Fruit fly (Drosophila melanogaster) whole organism, embryonic: Measurements from ENCODE around the gene gb.
A peak's percentile ranks its signal among the peaks of the same experiment; 100 is the strongest.

ENCODE experiments used
- Abd-B ChIP-seq: fragments of 200-800 bp; sonication (Bioruptor generic); optimal IDR thresholded peaks from 2 replicates; lab custom pipeline; 2018; ENCODE audit warnings: missing biosample characterization, mild to moderate bottlenecking, missing genetic modification characterization, moderate library complexity
- Asciz ChIP-seq: fragments of 200-800 bp; sonication (Bioruptor generic); optimal IDR thresholded peaks from 2 replicates; lab custom pipeline; 2017; ENCODE audit warnings: missing biosample characterization, mild to moderate bottlenecking, missing genetic modification characterization, missing genetic modification reagents
- Atf3 ChIP-seq: fragments of 200-800 bp; sonication (Bioruptor generic); optimal IDR thresholded peaks from 3 replicates; lab custom pipeline; 2016; ENCODE audit warnings: missing biosample characterization, missing genetic modification characterization
- Atf6 ChIP-seq: fragments of 200-800 bp; sonication (Bioruptor generic); IDR thresholded peaks from 2 replicates; pipeline ENCODE4 v1.3.6; 2022; ENCODE audit warnings: missing biosample characterization, missing genetic modification characterization
- C15 ChIP-seq: fragments of 200-800 bp; sonication (Bioruptor generic); IDR thresholded peaks from 3 replicates; pipeline ENCODE4 v1.3.6; 2022; ENCODE audit warnings: missing biosample characterization, missing genetic modification characterization
- CG10565 ChIP-seq: fragments of 200-800 bp; sonication (Bioruptor generic); optimal IDR thresholded peaks from 3 replicates; lab custom pipeline; 2016; ENCODE audit warnings: missing biosample characterization, mild to moderate bottlenecking, missing genetic modification characterization
- CG11085 ChIP-seq: fragments of 200-800 bp; sonication (Bioruptor generic); IDR thresholded peaks from 2 replicates; pipeline ENCODE4 v1.3.6; 2022; ENCODE audit warnings: missing biosample characterization, missing genetic modification characterization
- CG11695 ChIP-seq: fragments of 200-800 bp; sonication (Bioruptor generic); IDR thresholded peaks from 3 replicates; pipeline ENCODE4 v1.3.6; 2022; ENCODE audit warnings: missing biosample characterization, missing genetic modification characterization
- CG12155 ChIP-seq: fragments of 200-800 bp; sonication (Bioruptor generic); optimal IDR thresholded peaks from 3 replicates; lab custom pipeline; 2016; ENCODE audit warnings: missing biosample characterization, missing genetic modification characterization
- CG12659 ChIP-seq: fragments of 200-800 bp; sonication (Bioruptor generic); optimal IDR thresholded peaks from 3 replicates; lab custom pipeline; 2017; ENCODE audit warnings: mild to moderate bottlenecking, missing biosample characterization, missing genetic modification reagents, missing genetic modification characterization
- CG13894 ChIP-seq: fragments of 200-800 bp; sonication (Bioruptor generic); optimal IDR thresholded peaks from 3 replicates; lab custom pipeline; 2018; ENCODE audit warnings: missing biosample characterization, mild to moderate bottlenecking, missing genetic modification characterization, moderate library complexity
- CG14441 ChIP-seq: fragments of 200-800 bp; sonication (Bioruptor generic); IDR thresholded peaks from 2 replicates; pipeline ENCODE4 v1.3.6; 2022; ENCODE audit warnings: missing biosample characterization, missing genetic modification characterization
- CG31224 ChIP-seq: fragments of 200-800 bp; sonication (Bioruptor generic); IDR thresholded peaks from 2 replicates; pipeline ENCODE4 v1.3.6; 2022; ENCODE audit warnings: missing biosample characterization, missing genetic modification characterization
- CG31365 ChIP-seq: fragments of 200-800 bp; sonication (Bioruptor generic); optimal IDR thresholded peaks from 2 replicates; lab custom pipeline; 2018; ENCODE audit warnings: missing biosample characterization, mild to moderate bottlenecking, missing genetic modification characterization
- CG31388 ChIP-seq: fragments of 200-800 bp; sonication (Bioruptor generic); optimal IDR thresholded peaks from 2 replicates; lab custom pipeline; 2016; ENCODE audit warnings: missing biosample characterization, missing genetic modification characterization
- CG4730 ChIP-seq: fragments of 200-800 bp; sonication (Bioruptor generic); IDR thresholded peaks from 2 replicates; pipeline ENCODE4 v1.3.6; 2022; ENCODE audit warnings: missing biosample characterization, missing genetic modification characterization
- CG8089 ChIP-seq: fragments of 200-800 bp; sonication (Bioruptor generic); optimal IDR thresholded peaks from 3 replicates; lab custom pipeline; 2016; ENCODE audit warnings: missing biosample characterization, missing genetic modification characterization
- CHES-1-like ChIP-seq: fragments of 200-800 bp; sonication (Bioruptor generic); optimal IDR thresholded peaks from 2 replicates; lab custom pipeline; 2016; ENCODE audit warnings: missing biosample characterization, missing genetic modification characterization
- CkIIα-i1 ChIP-seq: fragments of 200-800 bp; sonication (Bioruptor generic); IDR thresholded peaks from 2 replicates; pipeline ENCODE4 v1.3.6; 2022; ENCODE audit warnings: missing biosample characterization, missing genetic modification characterization
- CoRest ChIP-seq: fragments of 200-800 bp; sonication (Bioruptor generic); optimal IDR thresholded peaks from 3 replicates; lab custom pipeline; 2018; ENCODE audit warnings: missing biosample characterization, mild to moderate bottlenecking, missing genetic modification characterization, moderate library complexity
- D19B ChIP-seq: fragments of 200-800 bp; sonication (Bioruptor generic); optimal IDR thresholded peaks from 2 replicates; lab custom pipeline; 2017; ENCODE audit warnings: missing biosample characterization, mild to moderate bottlenecking, missing genetic modification characterization
- Doc2 ChIP-seq: fragments of 200-800 bp; sonication (Bioruptor generic); IDR thresholded peaks from 2 replicates; pipeline ENCODE4 v1.3.6; 2022; ENCODE audit warnings: missing biosample characterization, missing genetic modification characterization
- ERR ChIP-seq: fragments of 200-800 bp; sonication (Bioruptor generic); optimal IDR thresholded peaks from 2 replicates; lab custom pipeline; 2016; ENCODE audit warnings: missing biosample characterization, missing genetic modification characterization
- HLH4C ChIP-seq: fragments of 200-800 bp; sonication (Bioruptor generic); IDR thresholded peaks from 3 replicates; pipeline ENCODE4 v1.3.6; 2022; ENCODE audit warnings: missing biosample characterization, missing genetic modification characterization; ENCODE audit not compliant: partially characterized antibody
- Hey ChIP-seq: fragments of 200-800 bp; sonication (Bioruptor generic); optimal IDR thresholded peaks from 3 replicates; lab custom pipeline; 2018; ENCODE audit warnings: missing biosample characterization, mild to moderate bottlenecking, missing genetic modification characterization
- MBD-R2 ChIP-seq: fragments of 200-800 bp; sonication (Bioruptor generic); IDR thresholded peaks from 2 replicates; pipeline ENCODE4 v1.3.6; 2022; ENCODE audit warnings: missing biosample characterization, missing genetic modification characterization
- Nf-YA ChIP-seq: fragments of 200-800 bp; sonication (Bioruptor generic); IDR thresholded peaks from 2 replicates; pipeline ENCODE4 v1.3.6; 2022; ENCODE audit warnings: missing biosample characterization, missing genetic modification characterization
- Ssrp ChIP-seq: fragments of 200-800 bp; sonication (Bioruptor generic); optimal IDR thresholded peaks from 2 replicates; lab custom pipeline; 2018; ENCODE audit warnings: missing biosample characterization, mild to moderate bottlenecking, missing genetic modification characterization, moderate library complexity
- Vsx1 ChIP-seq: fragments of 200-800 bp; sonication (Bioruptor generic); optimal IDR thresholded peaks from 2 replicates; lab custom pipeline; 2017; ENCODE audit warnings: missing biosample characterization, mild to moderate bottlenecking, missing genetic modification characterization, missing genetic modification reagents
- Xbp1 ChIP-seq: fragments of 200-800 bp; sonication (Bioruptor generic); optimal IDR thresholded peaks from 3 replicates; lab custom pipeline; 2016; ENCODE audit warnings: missing biosample characterization, mild to moderate bottlenecking, missing genetic modification characterization
- bcd ChIP-seq: fragments of 200-800 bp; sonication (Bioruptor generic); optimal IDR thresholded peaks from 2 replicates; lab custom pipeline; 2017; ENCODE audit warnings: missing biosample characterization, mild to moderate bottlenecking, missing genetic modification characterization
- cato ChIP-seq: fragments of 200-800 bp; sonication (Bioruptor generic); optimal IDR thresholded peaks from 2 replicates; lab custom pipeline; 2016; ENCODE audit warnings: missing biosample characterization, missing genetic modification characterization, borderline replicate concordance
- cg ChIP-seq: fragments of 200-800 bp; sonication (Bioruptor generic); optimal IDR thresholded peaks from 3 replicates; lab custom pipeline; 2019; ENCODE audit warnings: missing biosample characterization, mild to moderate bottlenecking, missing genetic modification characterization, moderate library complexity
- chn ChIP-seq: fragments of 200-800 bp; sonication (Bioruptor generic); optimal IDR thresholded peaks from 2 replicates; lab custom pipeline; 2016; ENCODE audit warnings: missing biosample characterization, missing genetic modification characterization
- dysf ChIP-seq: fragments of 200-800 bp; sonication (Bioruptor generic); IDR thresholded peaks from 3 replicates; pipeline ENCODE4 v1.3.6; 2022; ENCODE audit warnings: missing biosample characterization, missing genetic modification characterization
- ems ChIP-seq: fragments of 200-800 bp; sonication (Bioruptor generic); optimal IDR thresholded peaks from 3 replicates; lab custom pipeline; 2016; ENCODE audit warnings: missing biosample characterization, missing genetic modification characterization
- fru ChIP-seq: fragments of >200 bp; optimal IDR thresholded peaks from 2 replicates; lab custom pipeline; 2017
- ftz-f1 ChIP-seq: fragments of 200-800 bp; sonication (Bioruptor generic); optimal IDR thresholded peaks from 2 replicates; lab custom pipeline; 2016; ENCODE audit warnings: missing biosample characterization, missing genetic modification characterization
- gcm2 ChIP-seq: fragments of 200-800 bp; sonication (Bioruptor generic); optimal IDR thresholded peaks from 2 replicates; lab custom pipeline; 2016; ENCODE audit warnings: missing biosample characterization, missing genetic modification characterization
- gem ChIP-seq: fragments of 200-800 bp; sonication (Bioruptor generic); optimal IDR thresholded peaks from 2 replicates; lab custom pipeline; 2019; ENCODE audit warnings: missing biosample characterization, mild to moderate bottlenecking, missing genetic modification characterization, moderate library complexity
- lmd ChIP-seq: fragments of 200-800 bp; sonication (Bioruptor generic); IDR thresholded peaks from 2 replicates; pipeline ENCODE4 v1.3.6; 2022; ENCODE audit warnings: missing biosample characterization, missing genetic modification characterization
- nau ChIP-seq: fragments of 200-800 bp; sonication (Bioruptor generic); optimal IDR thresholded peaks from 3 replicates; lab custom pipeline; 2017; ENCODE audit warnings: missing biosample characterization, mild to moderate bottlenecking, missing genetic modification characterization, missing genetic modification reagents
- row ChIP-seq: fragments of 200-800 bp; sonication (Bioruptor generic); IDR thresholded peaks from 3 replicates; pipeline ENCODE4 v1.3.6; 2022; ENCODE audit warnings: missing biosample characterization, missing genetic modification characterization
- slbo ChIP-seq: fragments of 200-800 bp; sonication (Bioruptor generic); IDR thresholded peaks from 2 replicates; pipeline ENCODE4 v1.3.6; 2022; ENCODE audit warnings: missing biosample characterization, missing genetic modification characterization
- slou ChIP-seq: fragments of 200-800 bp; sonication (Bioruptor generic); optimal IDR thresholded peaks from 3 replicates; lab custom pipeline; 2016; ENCODE audit warnings: missing biosample characterization, missing genetic modification characterization
- so ChIP-seq: fragments of 200-800 bp; sonication (Bioruptor generic); IDR thresholded peaks from 3 replicates; pipeline ENCODE4 v1.3.6; 2022; ENCODE audit warnings: missing biosample characterization, missing genetic modification characterization
- stwl ChIP-seq: fragments of 200-800 bp; sonication (Bioruptor generic); optimal IDR thresholded peaks from 3 replicates; lab custom pipeline; 2018; ENCODE audit warnings: missing biosample characterization, mild to moderate bottlenecking, missing genetic modification characterization, moderate library complexity
- tup ChIP-seq: fragments of 200-800 bp; sonication (Bioruptor generic); optimal IDR thresholded peaks from 2 replicates; lab custom pipeline; 2016; ENCODE audit warnings: missing biosample characterization, mild to moderate bottlenecking, missing genetic modification characterization, moderate library complexity
- unc-4 ChIP-seq: fragments of 200-800 bp; sonication (Bioruptor generic); IDR thresholded peaks from 2 replicates; pipeline ENCODE4 v1.3.6; 2022; ENCODE audit warnings: missing biosample characterization, missing genetic modification characterization; ENCODE audit not compliant: partially characterized antibody

The gb gene

dm6 chr3R:27135692-27136641 is 23.9 kb upstream of the gb start (continued):
- TF ChIP-seq CG12659 (GFP tag; lab: Kevin White, UChicago) (peak; percentile 46), CG31388 (GFP tag; lab: Kevin White, UChicago) (no peak), MBD-R2 (no peak), Asciz (peak; percentile 89), so (GFP tag; lab: Robert Waterston, UW) (peak; percentile 66; the same call in 2 of the 3 replicates), CG31224 (no peak), CG8089 (GFP tag; lab: Kevin White, UChicago) (peak; percentile 77), Atf6 (GFP tag; lab: Robert Waterston, UW) (no peak; the same call in 1 of the 2 replicates), ems (GFP tag; lab: Kevin White, UChicago) (peak; percentile 32), cg (GFP tag; lab: Kevin White, UChicago) (no peak), ERR (GFP tag; lab: Kevin White, UChicago) (no peak), cato (GFP tag; lab: Kevin White, UChicago) (peak; percentile 46), CHES-1-like (GFP tag; lab: Kevin White, UChicago) (peak; percentile 50), fru (lab: Kevin White, UChicago) (no peak), Atf3 (GFP tag; lab: Kevin White, UChicago) (peak; percentile 70), Hey (tag; lab: Kevin White, UChicago) (no peak), CG31365 (tag; lab: Kevin White, UChicago) (peak; percentile 21), HLH4C (GFP tag; lab: Robert Waterston, UW) (no peak), chn (GFP tag; lab: Kevin White, UChicago) (no peak), stwl (tag; lab: Kevin White, UChicago) (peak; percentile 38), tup (GFP tag; lab: Kevin White, UChicago) (peak; percentile 22), CG12155 (GFP tag; lab: Kevin White, UChicago) (peak; percentile 16), nau (GFP tag; lab: Kevin White, UChicago) (peak; percentile 81), Nf-YA (0 out of 2 replicates have a peak, but pooled peaks have one; percentile 24), dysf (GFP tag; lab: Robert Waterston, UW) (peak; percentile 17; the same call in 1 of the 3 replicates), Ssrp (tag; lab: Kevin White, UChicago) (no peak), slou (peak; percentile 35), bcd (GFP tag; lab: Kevin White, UChicago) (peak; percentile 60), row (GFP tag; lab: Robert Waterston, UW) (peak; percentile 36; the same call in 1 of the 3 replicates), ftz-f1 (GFP tag; lab: Kevin White, UChicago) (no peak), Xbp1 (peak; percentile 24), C15 (GFP tag; lab: Robert Waterston, UW) (no peak), CG14441 (GFP tag; lab: Robert Waterston, UW) (peak; percentile 34; the same call in 1 of the 2 replicates), Vsx1 (peak; percentile 89), CG11695 (GFP tag; lab: Robert Waterston, UW) (0 out of 3 replicates have a peak, but pooled peaks have one; percentile 24), gem (peak; percentile 74), CG10565 (GFP tag; lab: Kevin White, UChicago) (peak; percentile 22), unc-4 (no peak), lmd (GFP tag; lab: Robert Waterston, UW) (peak; percentile 44; the same call in 1 of the 2 replicates), D19B (no peak), Abd-B (no peak), CoRest (tag; lab: Kevin White, UChicago) (peak; percentile 57), Doc2 (no peak), CG4730 (GFP tag; lab: Robert Waterston, UW) (0 out of 2 replicates have a peak, but pooled peaks have one; percentile 9), CG13894 (tag; lab: Kevin White, UChicago) (no peak), CG11085 (GFP tag; lab: Robert Waterston, UW) (no peak), gcm2 (GFP tag; lab: Kevin White, UChicago) (no peak), slbo (GFP tag; lab: Robert Waterston, UW) (no peak), CkIIα-i1 (no peak)
